Worm (Caenorhabditis elegans): Measurements from ENCODE around the gene F55C9.11.
"Not testable (repeated sequence)": the region's sequence is repeated elsewhere in the genome, so short reads cannot be mapped to it uniquely, and the experiment has no call there.

F55C9.11 gene

ce11 chrV:19279888-19280287, 29.6 kb downstream of the F55C9.11 start, which contains the start of gene F21D9.8:
F21D9.8 (minus strand) TSS chrV:19279988.
- TF ChIP-seq nhr-19 (GFP tag; conservative IDR thresholded peaks at IDR 0.05): no peak
- no peak for TF ChIP-seq skn-1 (tag; optimal IDR thresholded peaks at IDR 0.05)
- no peak for TF ChIP-seq nhr-12 (tag; optimal IDR thresholded peaks at IDR 0.05)
- TF ChIP-seq Y116A8C.19 (tag; optimal IDR thresholded peaks at IDR 0.05; ENCODE audit: borderline replicate concordance): no peak
- TF ChIP-seq fkh-4 (tag; optimal IDR thresholded peaks at IDR 0.05; ENCODE audit: borderline replicate concordance): no peak
- no peak for TF ChIP-seq nhr-237 (tag; optimal IDR thresholded peaks at IDR 0.05)
- no peak for TF ChIP-seq mdl-1 (tag; optimal IDR thresholded peaks at IDR 0.05)
- no peak for TF ChIP-seq nhr-71 (tag; optimal IDR thresholded peaks at IDR 0.05)
- no peak for TF ChIP-seq lsy-2 (tag; optimal IDR thresholded peaks at IDR 0.05)
- TF ChIP-seq hlh-4 (tag; optimal IDR thresholded peaks at IDR 0.05): no peak
- no peak for TF ChIP-seq elt-3 (tag; optimal IDR thresholded peaks at IDR 0.05)
- no peak for TF ChIP-seq efl-1 (optimal IDR thresholded peaks at IDR 0.05)
- no peak for TF ChIP-seq efl-1 (GFP tag; optimal IDR thresholded peaks at IDR 0.05 in 1 of 2)
- no peak for TF ChIP-seq dsc-1 (tag; optimal IDR thresholded peaks at IDR 0.05)
- no peak for TF ChIP-seq unc-30 (tag; optimal IDR thresholded peaks at IDR 0.05)
- TF ChIP-seq nhr-47 (tag; optimal IDR thresholded peaks at IDR 0.05): no peak
- TF ChIP-seq nhr-77 (tag; optimal IDR thresholded peaks at IDR 0.05): no peak

DNA sequence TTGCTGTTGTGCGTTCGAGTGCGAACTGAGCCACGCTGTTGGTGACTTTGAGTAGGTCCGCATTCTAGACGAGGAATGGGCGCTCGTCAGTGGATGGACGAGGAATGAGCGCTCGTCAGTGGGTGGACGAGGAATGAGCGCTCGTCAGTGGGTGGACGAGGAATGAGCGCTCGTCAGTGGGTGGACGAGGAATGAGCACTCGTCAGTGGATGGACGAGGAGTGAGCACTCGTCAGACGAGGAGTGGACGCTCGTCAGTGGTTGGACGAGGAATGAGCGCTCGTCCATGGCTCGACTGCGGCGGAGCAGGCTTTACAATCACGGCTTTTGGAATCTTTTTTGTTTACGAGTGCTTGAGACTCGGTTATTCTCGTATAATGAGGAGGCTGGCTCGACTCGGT, 31.0 kb downstream of the F55C9.11 start:
- TF ChIP-seq snu-23 (GFP tag; optimal IDR thresholded peaks at IDR 0.05): no peak
- TF ChIP-seq nhr-19 (GFP tag; conservative IDR thresholded peaks at IDR 0.05): no peak
- no peak for TF ChIP-seq sptf-1 (tag; optimal IDR thresholded peaks at IDR 0.05)
- no peak for TF ChIP-seq efl-3 (GFP tag; optimal IDR thresholded peaks at IDR 0.05)
- TF ChIP-seq fkh-10 (GFP tag; optimal IDR thresholded peaks at IDR 0.05): no peak
- TF ChIP-seq nhr-237 (tag; optimal IDR thresholded peaks at IDR 0.05): no peak
- no peak for TF ChIP-seq zag-1 (tag; optimal IDR thresholded peaks at IDR 0.05)
- TF ChIP-seq lin-15B (tag; optimal IDR thresholded peaks at IDR 0.05): no peak
- TF ChIP-seq hlh-4 (tag; optimal IDR thresholded peaks at IDR 0.05): no peak
- no peak for TF ChIP-seq dpl-1 (GFP tag; optimal IDR thresholded peaks at IDR 0.05)
- TF ChIP-seq lin-39 (tag; optimal IDR thresholded peaks at IDR 0.05): no peak
- TF ChIP-seq tbx-2 (tag; optimal IDR thresholded peaks at IDR 0.05): no peak
- no peak for TF ChIP-seq ceh-90 (tag; optimal IDR thresholded peaks at IDR 0.05)
- no peak for TF ChIP-seq hlh-17 (GFP tag; optimal IDR thresholded peaks at IDR 0.05; ENCODE audit: borderline replicate concordance)
- TF ChIP-seq snpc-4 (tag; optimal IDR thresholded peaks at IDR 0.05): no peak

DNA sequence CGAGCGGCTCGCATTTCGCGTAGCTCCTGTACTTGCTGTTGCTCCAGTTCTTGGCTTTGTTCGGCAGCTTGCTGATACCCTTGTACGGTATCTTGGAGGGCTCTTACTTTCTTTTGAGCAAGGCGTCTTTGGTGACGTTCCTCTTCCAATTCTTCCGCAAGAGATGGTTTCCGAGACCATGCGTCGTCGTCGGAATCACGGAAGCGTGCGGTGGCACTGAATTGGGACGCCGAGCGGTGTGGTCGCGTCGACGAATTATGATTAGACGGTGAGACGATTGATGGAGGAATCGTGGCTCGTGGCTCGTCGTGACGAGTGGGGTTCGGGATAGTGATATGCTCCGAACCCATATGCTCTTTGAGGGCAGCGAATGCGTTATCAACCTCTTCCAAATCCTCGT, 33.1 kb downstream of the F55C9.11 start:
- no peak for TF ChIP-seq lin-35 (GFP tag; optimal IDR thresholded peaks at IDR 0.05)

ce11 chrV:19264148-19264547, 45.3 kb downstream of the F55C9.11 start, which contains the start of gene F21D9.1:
F21D9.1 (plus strand) TSS chrV:19264448.
- not testable (repeated sequence) for TF ChIP-seq blmp-1 (tag; optimal IDR thresholded peaks at IDR 0.05); mef-2 (tag; optimal IDR thresholded peaks at IDR 0.05); ceh-88 (GFP tag; IDR thresholded peaks at IDR 0.05)

- TF ChIP-seq ama-1 (optimal IDR thresholded peaks at IDR 0.05) (no peak), alr-1 (tag; optimal IDR thresholded peaks at IDR 0.05; ENCODE audit: borderline replicate concordance) (no peak), jun-1 (tag; optimal IDR thresholded peaks at IDR 0.05) (no peak), nhr-85 (tag) (no peak), Y116A8C.19 (tag; optimal IDR thresholded peaks at IDR 0.05; ENCODE audit: borderline replicate concordance) (no peak), ztf-11 (tag; optimal IDR thresholded peaks at IDR 0.05) (no peak), lin-14 (GFP tag; optimal IDR thresholded peaks at IDR 0.05) (no peak), hpl-2 (GFP tag; optimal IDR thresholded peaks at IDR 0.05) (no peak), mdl-1 (tag; optimal IDR thresholded peaks at IDR 0.05) (no peak), fkh-10 (GFP tag; optimal IDR thresholded peaks at IDR 0.05) (no peak), F16B12.6 (tag; optimal IDR thresholded peaks at IDR 0.05) (no peak), fkh-4 (tag; optimal IDR thresholded peaks at IDR 0.05; ENCODE audit: borderline replicate concordance) (no peak), mef-2 (tag; optimal IDR thresholded peaks at IDR 0.05) (no peak), pqm-1 (tag; optimal IDR thresholded peaks at IDR 0.05) (no peak), unc-130 (tag; optimal IDR thresholded peaks at IDR 0.05) (no peak)
These were observed 47.1 kb downstream of the F55C9.11 start, which contains the start of gene F21D9.2 for ce11 chrV:19262349-19262748. F21D9.2 (minus strand) TSS chrV:19262449.

Data from whole organism, L1 larva.